Worm (Caenorhabditis elegans) whole organism, L2 larva: Measurements from ENCODE around the gene F11C1.4.

ENCODE experiments used
- aly-2 ChIP-seq: fragments of 150-350 bp; optimal IDR thresholded peaks from 2 replicates; lab custom pipeline; 2014; ENCODE audit warnings: missing biosample characterization, missing genetic modification characterization
- ama-1 ChIP-seq: fragments of 150-350 bp; optimal IDR thresholded peaks from 2 replicates; lab custom pipeline; 2018; ENCODE audit warnings: inconsistent platforms
- fos-1 ChIP-seq: fragments of 150-350 bp; optimal IDR thresholded peaks from 2 replicates; lab custom pipeline; 2014; ENCODE audit warnings: missing biosample characterization, missing genetic modification characterization
- snpc-4 ChIP-seq: fragments of 150-350 bp; optimal IDR thresholded peaks from 2 replicates; lab custom pipeline; 2014; ENCODE audit warnings: missing biosample characterization, missing genetic modification characterization
- unc-39 ChIP-seq: fragments of 150-350 bp; optimal IDR thresholded peaks from 2 replicates; lab custom pipeline; 2014; ENCODE audit warnings: missing biosample characterization, missing genetic modification characterization

ce11 chrX:12943166-12943565 is 33.7 kb upstream of the F11C1.4 start, which contains the start of gene gmap-2:
- TF ChIP-seq snpc-4 (tag; lab: Kevin White, UChicago) (no peak), aly-2 (tag; lab: Kevin White, UChicago) (no peak), ama-1 (lab: Kevin White, UChicago) (no peak), unc-39 (tag; lab: Kevin White, UChicago) (no peak), fos-1 (tag; lab: Kevin White, UChicago) (no peak)
